Worm (Caenorhabditis elegans) whole organism, L2 larva: ENCODE results near the gene C24B5.4.

ENCODE experiments used
- aly-2 ChIP-seq: fragments of 150-350 bp; optimal IDR thresholded peaks from 2 replicates; lab custom pipeline; 2014; ENCODE audit warnings: missing biosample characterization, missing genetic modification characterization
- ama-1 ChIP-seq: fragments of 150-350 bp; optimal IDR thresholded peaks from 2 replicates; lab custom pipeline; 2018; ENCODE audit warnings: inconsistent platforms
- blmp-1 ChIP-seq: sonication (generic microtip); optimal IDR thresholded peaks from 2 replicates; lab custom pipeline; 2017; ENCODE audit warnings: missing genetic modification characterization, mild to moderate bottlenecking, missing compliant biosample characterization, antibody characterized with exemption, moderate library complexity; ENCODE audit not compliant: insufficient read depth
- ceh-82 ChIP-seq: fragments of 150-350 bp; optimal IDR thresholded peaks from 2 replicates; lab custom pipeline; 2014; ENCODE audit warnings: missing biosample characterization, missing genetic modification characterization
- crh-2 ChIP-seq: sonication (generic microtip); optimal IDR thresholded peaks from 2 replicates; lab custom pipeline; 2017; ENCODE audit warnings: missing biosample characterization, missing genetic modification characterization
- dmd-4 ChIP-seq: sonication (generic microtip); optimal IDR thresholded peaks from 2 replicates; lab custom pipeline; 2017; ENCODE audit warnings: missing biosample characterization, missing genetic modification characterization
- elt-1 ChIP-seq: fragments of 150-350 bp; optimal IDR thresholded peaks from 2 replicates; lab custom pipeline; 2014; ENCODE audit warnings: missing biosample characterization, missing genetic modification characterization
- fos-1 ChIP-seq: fragments of 150-350 bp; optimal IDR thresholded peaks from 2 replicates; lab custom pipeline; 2014; ENCODE audit warnings: missing biosample characterization, missing genetic modification characterization
- lin-39 ChIP-seq: fragments of 150-350 bp; optimal IDR thresholded peaks from 2 replicates; lab custom pipeline; 2014; ENCODE audit warnings: missing biosample characterization, missing genetic modification reagents, missing genetic modification characterization
- mdl-1 ChIP-seq, 2 experiments: fragments of 150-350 bp in 1 of 2; sonication (generic microtip) in 1 of 2; optimal IDR thresholded peaks; 2 replicates each; lab custom pipeline; 2017; ENCODE audit warnings: missing biosample characterization in 2 of 2, missing genetic modification characterization in 2 of 2
- nhr-11 ChIP-seq: fragments of 150-350 bp; optimal IDR thresholded peaks from 2 replicates; lab custom pipeline; 2014; ENCODE audit warnings: missing biosample characterization, missing genetic modification characterization
- nhr-12 ChIP-seq: fragments of 150-350 bp; optimal IDR thresholded peaks from 2 replicates; lab custom pipeline; 2014; ENCODE audit warnings: missing biosample characterization, missing genetic modification characterization
- snpc-4 ChIP-seq: fragments of 150-350 bp; optimal IDR thresholded peaks from 2 replicates; lab custom pipeline; 2014; ENCODE audit warnings: missing biosample characterization, missing genetic modification characterization
- unc-39 ChIP-seq: fragments of 150-350 bp; optimal IDR thresholded peaks from 2 replicates; lab custom pipeline; 2014; ENCODE audit warnings: missing biosample characterization, missing genetic modification characterization

DNA sequence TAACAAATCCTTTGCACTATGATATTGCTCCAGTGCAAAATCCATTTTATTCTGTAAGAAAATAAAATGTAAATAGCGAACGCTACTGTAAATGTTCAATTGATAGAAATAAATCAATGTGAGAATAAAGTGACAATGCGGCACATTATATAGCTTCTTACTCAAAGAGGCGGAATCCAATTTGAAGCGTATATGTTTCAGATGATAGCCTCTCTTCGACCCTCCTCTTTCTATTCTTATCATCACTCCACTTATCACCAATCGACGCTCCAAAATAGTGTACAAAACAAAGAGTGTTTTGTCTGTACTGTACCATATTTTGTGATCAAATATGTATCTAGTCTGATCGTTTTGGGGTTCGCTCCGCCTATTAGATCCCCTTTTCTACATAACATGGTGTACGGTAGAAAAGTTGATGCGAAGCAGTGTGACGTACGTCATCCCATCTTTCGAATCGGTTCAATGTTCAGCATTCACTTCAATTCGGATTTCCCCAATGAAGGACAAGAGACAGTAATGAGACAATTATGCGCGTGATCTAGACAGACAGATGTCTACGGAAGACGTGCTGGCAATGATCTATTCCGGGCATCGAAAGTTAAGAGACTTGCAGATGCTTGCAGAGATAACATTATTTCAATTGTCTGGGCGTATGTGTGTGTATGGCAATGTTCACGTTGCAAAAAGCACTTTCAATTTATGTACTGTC lies 50.1 kb downstream of the C24B5.4 start, which contains the start of gene spl-2:
- TF ChIP-seq dmd-4 (tag; lab: Kevin White, UChicago) (no peak), fos-1 (tag; lab: Kevin White, UChicago) (no peak), blmp-1 (tag; lab: Kevin White, UChicago) (no peak), ama-1 (lab: Kevin White, UChicago) (no peak), crh-2 (tag; lab: Kevin White, UChicago) (no peak), aly-2 (tag; lab: Kevin White, UChicago) (no peak), ceh-82 (tag; lab: Kevin White, UChicago) (no peak), unc-39 (tag; lab: Kevin White, UChicago) (no peak), mdl-1 (tag; optimal IDR thresholded peaks at IDR 0.05; lab: Kevin White, UChicago) (no peak), elt-1 (no peak), lin-39 (tag; lab: Kevin White, UChicago) (no peak), snpc-4 (tag; lab: Kevin White, UChicago) (no peak), nhr-12 (tag; lab: Kevin White, UChicago) (no peak), nhr-11 (tag; lab: Kevin White, UChicago) (no peak)
